Comparison of ENCODE assay signal across 2 fruit fly cellular contexts in the genomic region with DNA sequence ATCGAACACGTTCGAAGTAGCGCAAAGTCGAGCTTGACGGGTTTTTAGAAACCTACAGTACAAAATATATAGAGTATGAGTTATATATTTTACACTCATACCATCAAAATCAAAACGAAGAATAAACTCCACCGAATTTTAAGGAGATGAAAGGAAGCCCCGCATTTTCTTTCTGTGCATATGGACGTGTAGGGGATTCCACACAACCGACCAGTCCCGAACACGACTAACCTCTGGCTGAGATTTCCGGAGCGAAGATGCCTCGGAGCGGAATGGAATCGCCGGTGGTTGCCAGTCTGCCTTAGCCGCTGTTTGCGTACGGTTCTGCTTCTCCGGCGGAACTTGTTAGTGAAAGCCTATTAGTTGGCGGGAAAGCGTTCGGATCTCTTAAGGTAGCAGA.
TF ChIP-seq lines count a peak whose summit lies in the region.

No protein-coding gene starts in this region.

TF ChIP-seq in whole organism, embryonic, 481 proteins besides CTCF, POLR2A, EP300 and RAD21 (continued from another document and continues in another):
- TF ChIP-seq unc-4 (GFP tag; IDR thresholded peaks at IDR 0.05; lab: Robert Waterston, UW; ENCODE audit: partially characterized antibody) (0 out of 2 replicates have a peak, but pooled peaks have one; percentile 18), CG6272 (GFP tag; IDR thresholded peaks at IDR 0.05; lab: Robert Waterston, UW) (peak; percentile 98), Oli (tag; optimal IDR thresholded peaks at IDR 0.05; lab: Kevin White, UChicago) (peak; percentile 98), H2.0 (GFP tag; IDR thresholded peaks at IDR 0.05; lab: Robert Waterston, UW) (peak; percentile 97), btn (GFP tag; optimal IDR thresholded peaks at IDR 0.05; lab: Kevin White, UChicago) (peak; percentile 94), Aef1 (GFP tag; IDR thresholded peaks at IDR 0.05; lab: Robert Waterston, UW) (peak; percentile 97), cwo (GFP tag; optimal IDR thresholded peaks at IDR 0.05; lab: Kevin White, UChicago) (peak; percentile 95), stwl (tag; optimal IDR thresholded peaks at IDR 0.05; lab: Kevin White, UChicago) (no peak), CG7357 (GFP tag; IDR thresholded peaks at IDR 0.05; lab: Robert Waterston, UW) (peak; percentile 95), jing (GFP tag; optimal IDR thresholded peaks at IDR 0.05; lab: Kevin White, UChicago) (peak; percentile 96), CG7556 (GFP tag; optimal IDR thresholded peaks at IDR 0.05; lab: Kevin White, UChicago) (peak; percentile 98), Bdp1 (GFP tag; optimal IDR thresholded peaks at IDR 0.05; lab: Kevin White, UChicago) (peak; percentile 91), trem (tag; optimal IDR thresholded peaks at IDR 0.05; lab: Kevin White, UChicago) (peak; percentile 84), CG15073 (GFP tag; optimal IDR thresholded peaks at IDR 0.05; lab: Kevin White, UChicago) (peak; percentile 77), CG16863 (GFP tag; optimal IDR thresholded peaks at IDR 0.05; lab: Kevin White, UChicago) (peak; percentile 97), Hmr (GFP tag; optimal IDR thresholded peaks at IDR 0.05; lab: Kevin White, UChicago) (peak; percentile 98), Poxn (GFP tag; IDR thresholded peaks at IDR 0.05; lab: Robert Waterston, UW) (peak; percentile 94), Mrtf (GFP tag; IDR thresholded peaks at IDR 0.05; lab: Robert Waterston, UW) (peak; percentile 97), CG34376 (GFP tag; optimal IDR thresholded peaks at IDR 0.05; lab: Kevin White, UChicago) (peak; percentile 90), Abd-B (GFP tag; optimal IDR thresholded peaks at IDR 0.05; lab: Kevin White, UChicago) (peak; percentile 97), fu2 (GFP tag; optimal IDR thresholded peaks at IDR 0.05; lab: Kevin White, UChicago) (peak; percentile 98), Trl (optimal IDR thresholded peaks at IDR 0.05; lab: Kevin White, UChicago) (peak; percentile 19 to 45), Trl (GFP tag; optimal IDR thresholded peaks at IDR 0.05; lab: Kevin White, UChicago) (peak; percentile 99), zfh1 (GFP tag; IDR thresholded peaks at IDR 0.05; lab: Robert Waterston, UW) (peak; percentile 98), CG10565 (GFP tag; optimal IDR thresholded peaks at IDR 0.05; lab: Kevin White, UChicago) (peak; percentile 80), CG7271 (tag; optimal IDR thresholded peaks at IDR 0.05; lab: Kevin White, UChicago) (peak; percentile 76), nerfin-2 (GFP tag; IDR thresholded peaks at IDR 0.05; lab: Robert Waterston, UW; ENCODE audit: partially characterized antibody) (no peak), CG4854 (GFP tag; optimal IDR thresholded peaks at IDR 0.05; lab: Kevin White, UChicago) (peak; percentile 95), CG10431 (GFP tag; optimal IDR thresholded peaks at IDR 0.05; lab: Kevin White, UChicago) (peak; percentile 75), row (GFP tag; IDR thresholded peaks at IDR 0.05; lab: Robert Waterston, UW) (peak; percentile 98), pum (GFP tag; optimal IDR thresholded peaks at IDR 0.05; lab: Kevin White, UChicago) (peak; percentile 99), CG1792 (GFP tag; optimal IDR thresholded peaks at IDR 0.05; lab: Kevin White, UChicago) (peak; percentile 96), vvl (GFP tag; IDR thresholded peaks at IDR 0.05; lab: Robert Waterston, UW) (peak; percentile 99), ro (GFP tag; IDR thresholded peaks at IDR 0.05; lab: Robert Waterston, UW) (peak; percentile 84), mld (GFP tag; IDR thresholded peaks at IDR 0.05; lab: Robert Waterston, UW; ENCODE audit: partially characterized antibody) (no peak), kni (GFP tag; optimal IDR thresholded peaks at IDR 0.05; lab: Kevin White, UChicago) (peak; percentile 34), lmd (GFP tag; IDR thresholded peaks at IDR 0.05; lab: Robert Waterston, UW) (peak; percentile 99), CG9817 (tag; optimal IDR thresholded peaks at IDR 0.05; lab: Kevin White, UChicago) (peak; percentile 98), CG14710 (tag; optimal IDR thresholded peaks at IDR 0.05; lab: Kevin White, UChicago) (peak; percentile 87), Optix (GFP tag; IDR thresholded peaks at IDR 0.05; lab: Robert Waterston, UW) (peak; percentile 97), prd (optimal IDR thresholded peaks at IDR 0.05; lab: Kevin White, UChicago) (no peak), prd (GFP tag; IDR thresholded peaks at IDR 0.05; lab: Robert Waterston, UW) (peak; percentile 99), tap (tag; optimal IDR thresholded peaks at IDR 0.05; lab: Kevin White, UChicago) (peak; percentile 90), CG18011 (GFP tag; optimal IDR thresholded peaks at IDR 0.05; lab: Kevin White, UChicago) (peak; percentile 89), CG5180 (GFP tag; optimal IDR thresholded peaks at IDR 0.05; lab: Kevin White, UChicago) (peak; percentile 100), Hr78 (GFP tag; optimal IDR thresholded peaks at IDR 0.05; lab: Kevin White, UChicago) (peak in 1 of 2 experiments; percentile 78), Vsx1 (GFP tag; optimal IDR thresholded peaks at IDR 0.05; lab: Kevin White, UChicago) (peak; percentile 94), Adf1 (GFP tag; IDR thresholded peaks at IDR 0.05; lab: Robert Waterston, UW) (peak; percentile 84), lbe (GFP tag; optimal IDR thresholded peaks at IDR 0.05; lab: Kevin White, UChicago) (peak; percentile 98), ems (GFP tag; optimal IDR thresholded peaks at IDR 0.05; lab: Kevin White, UChicago) (peak; percentile 99), CG9609 (GFP tag; optimal IDR thresholded peaks at IDR 0.05; lab: Kevin White, UChicago) (peak; percentile 97), nerfin-1 (tag; optimal IDR thresholded peaks at IDR 0.05; lab: Kevin White, UChicago) (peak; percentile 87), CG7786 (GFP tag; optimal IDR thresholded peaks at IDR 0.05; lab: Kevin White, UChicago) (peak; percentile 98), repo (GFP tag; optimal IDR thresholded peaks at IDR 0.05; lab: Kevin White, UChicago) (peak; percentile 94), HLH54F (GFP tag; optimal IDR thresholded peaks at IDR 0.05; lab: Kevin White, UChicago) (peak; percentile 99), Ssrp (tag; optimal IDR thresholded peaks at IDR 0.05; lab: Kevin White, UChicago) (peak; percentile 96), CG13424 (tag; optimal IDR thresholded peaks at IDR 0.05; lab: Kevin White, UChicago) (peak; percentile 96), pros (GFP tag; optimal IDR thresholded peaks at IDR 0.05; lab: Kevin White, UChicago) (peak; percentile 15), CG1832 (GFP tag; optimal IDR thresholded peaks at IDR 0.05; lab: Kevin White, UChicago) (peak; percentile 42), CG18262 (tag; optimal IDR thresholded peaks at IDR 0.05; lab: Kevin White, UChicago) (peak; percentile 96), cas (GFP tag; IDR thresholded peaks at IDR 0.05; lab: Robert Waterston, UW) (peak; percentile 97), disco-r (GFP tag; optimal IDR thresholded peaks at IDR 0.05; lab: Kevin White, UChicago) (peak; percentile 95), pho (GFP tag; optimal IDR thresholded peaks at IDR 0.05; lab: Kevin White, UChicago) (peak; percentile 99)

TF ChIP-seq in whole organism, prepupa, 60 proteins besides CTCF, POLR2A, EP300 and RAD21 (continued from another document):
- TF ChIP-seq Met (GFP tag; optimal IDR thresholded peaks at IDR 0.05; lab: Kevin White, UChicago), result peak; percentile 99
- TF ChIP-seq salr (GFP tag; optimal IDR thresholded peaks at IDR 0.05; lab: Kevin White, UChicago), result peak; percentile 90 to 95
- peak; percentile 99 for TF ChIP-seq Sox14 (GFP tag; optimal IDR thresholded peaks at IDR 0.05; lab: Kevin White, UChicago)
- peak; percentile 98 for TF ChIP-seq net (GFP tag; optimal IDR thresholded peaks at IDR 0.05; lab: Kevin White, UChicago)
- TF ChIP-seq Eip78C (GFP tag; lab: Kevin White, UChicago), result peak; percentile 99
- TF ChIP-seq fd85E (GFP tag; optimal IDR thresholded peaks at IDR 0.05; lab: Kevin White, UChicago), result peak; percentile 93
- TF ChIP-seq dac (GFP tag; optimal IDR thresholded peaks at IDR 0.05; lab: Kevin White, UChicago), result peak; percentile 99
- TF ChIP-seq esn (GFP tag; optimal IDR thresholded peaks at IDR 0.05; lab: Kevin White, UChicago), result peak; percentile 100
- TF ChIP-seq vri (GFP tag; optimal IDR thresholded peaks at IDR 0.05; lab: Kevin White, UChicago), result peak; percentile 98
- peak; percentile 99 for TF ChIP-seq Ets21C (GFP tag; optimal IDR thresholded peaks at IDR 0.05; lab: Kevin White, UChicago)
